Worm (Caenorhabditis elegans) whole organism, L4 larva: Measurements from ENCODE around the gene str-111.

Experiments used
- ceh-62 ChIP-seq: sonication (generic microtip); optimal IDR thresholded peaks from 2 replicates; lab custom pipeline; 2017; ENCODE audit warnings: missing biosample characterization, missing genetic modification characterization
- egl-27 ChIP-seq: sonication (generic microtip); optimal IDR thresholded peaks from 3 replicates; lab custom pipeline; 2017; ENCODE audit warnings: missing biosample characterization, missing genetic modification reagents, missing genetic modification characterization
- fos-1 ChIP-seq: fragments of 150-350 bp; optimal IDR thresholded peaks from 2 replicates; lab custom pipeline; 2014; ENCODE audit warnings: missing biosample characterization, missing genetic modification characterization
- hif-1 ChIP-seq, 2 experiments: sonication (generic microtip); optimal IDR thresholded peaks; 2 replicates each; lab custom pipeline; 2016 to 2017; ENCODE audit warnings: missing compliant biosample characterization in 2 of 2, missing genetic modification characterization in 2 of 2, missing genetic modification reagents in 2 of 2, missing genotype in 2 of 2, mild to moderate bottlenecking in 1 of 2
- lin-29 ChIP-seq: fragments of 200-800 bp; sonication (Bioruptor generic); IDR thresholded peaks from 2 replicates; pipeline ENCODE4 v1.3.6; 2022; ENCODE audit warnings: missing genetic modification reagents, missing genetic modification characterization, missing compliant biosample characterization
- nhr-11 ChIP-seq: fragments of 150-350 bp; optimal IDR thresholded peaks from 2 replicates; lab custom pipeline; 2014; ENCODE audit warnings: missing biosample characterization, missing genetic modification characterization
- nhr-28 ChIP-seq: fragments of 150-350 bp; optimal IDR thresholded peaks from 2 replicates; lab custom pipeline; 2014; ENCODE audit warnings: missing biosample characterization, missing genetic modification characterization
- pqm-1 ChIP-seq: sonication (generic microtip); optimal IDR thresholded peaks from 2 replicates; lab custom pipeline; 2017; ENCODE audit warnings: missing biosample characterization, missing genetic modification characterization
- skn-1 ChIP-seq: fragments of 150-350 bp; optimal IDR thresholded peaks from 2 replicates; lab custom pipeline; 2014; ENCODE audit warnings: missing biosample characterization, missing genetic modification characterization
- zag-1 ChIP-seq: fragments of 150-350 bp; optimal IDR thresholded peaks from 2 replicates; lab custom pipeline; 2014; ENCODE audit warnings: missing biosample characterization, missing genetic modification characterization

- TF ChIP-seq fos-1 (tag; lab: Kevin White, UChicago) (no peak), hif-1 (tag; optimal IDR thresholded peaks at IDR 0.05; lab: Kevin White, UChicago) (no peak), pqm-1 (peak; percentile 59), skn-1 (tag; lab: Kevin White, UChicago) (no peak), ceh-62 (tag; lab: Kevin White, UChicago) (no peak), nhr-11 (tag; lab: Kevin White, UChicago) (no peak), zag-1 (tag; lab: Kevin White, UChicago) (no peak), nhr-28 (tag; lab: Kevin White, UChicago) (peak; percentile 58), lin-29 (GFP tag; lab: Robert Waterston, UW) (no peak), egl-27 (no peak)
These were observed 6.3 kb upstream of the str-111 start for ce11 chrV:16175227-16175626.
